Worm (Caenorhabditis elegans): ENCODE results near the gene prp-18.

Gene prp-18

ce11 chrIV:9873837-9874236, 10.3 kb downstream of the prp-18 start (continued):
- TF ChIP-seq ceh-82 (tag; optimal IDR thresholded peaks at IDR 0.05) = no peak
- peak; percentile 54 for TF ChIP-seq nhr-6 (tag; optimal IDR thresholded peaks at IDR 0.05)
- TF ChIP-seq egl-27 (tag; optimal IDR thresholded peaks at IDR 0.05) = peak; percentile 53
- TF ChIP-seq blmp-1 (tag; optimal IDR thresholded peaks at IDR 0.05; ENCODE audit: insufficient read depth) = peak; percentile 14
- no peak for TF ChIP-seq nhr-10 (tag; optimal IDR thresholded peaks at IDR 0.05)

- TF ChIP-seq crh-2 (tag; optimal IDR thresholded peaks at IDR 0.05) (peak; percentile 78), sma-9 (GFP tag; optimal IDR thresholded peaks at IDR 0.05) (peak; percentile 70), sma-9 (tag; optimal IDR thresholded peaks at IDR 0.05) (no peak), ceh-16 (tag; optimal IDR thresholded peaks at IDR 0.05) (no peak), mbf-1 (tag; optimal IDR thresholded peaks at IDR 0.05) (no peak), unc-39 (tag; optimal IDR thresholded peaks at IDR 0.05) (no peak), nhr-6 (tag; optimal IDR thresholded peaks at IDR 0.05) (no peak), nhr-11 (tag; optimal IDR thresholded peaks at IDR 0.05) (no peak), elt-1 (tag; optimal IDR thresholded peaks at IDR 0.05) (no peak), lin-11 (tag; optimal IDR thresholded peaks at IDR 0.05) (no peak), fos-1 (tag; optimal IDR thresholded peaks at IDR 0.05) (peak; percentile 81), nhr-129 (tag; optimal IDR thresholded peaks at IDR 0.05) (peak; percentile 47), Y55F3AM.14 (GFP tag; optimal IDR thresholded peaks at IDR 0.05) (no peak), F13H6.1 (tag; optimal IDR thresholded peaks at IDR 0.05) (peak; percentile 36), C34F6.9 (tag; optimal IDR thresholded peaks at IDR 0.05) (peak; percentile 35), unc-55 (GFP tag; optimal IDR thresholded peaks at IDR 0.05) (peak; percentile 9), skn-1 (tag; optimal IDR thresholded peaks at IDR 0.05) (peak; percentile 32), zag-1 (tag; optimal IDR thresholded peaks at IDR 0.05) (peak; percentile 57), nhr-77 (tag; optimal IDR thresholded peaks at IDR 0.05) (no peak), ztf-4 (tag; optimal IDR thresholded peaks at IDR 0.05) (no peak), lsy-2 (tag; optimal IDR thresholded peaks at IDR 0.05) (peak in 1 of 2 experiments; percentile 34), nhr-23 (tag; optimal IDR thresholded peaks at IDR 0.05) (no peak)
These were observed 11.4 kb downstream of the prp-18 start for ce11 chrIV:9872786-9873185.

ce11 chrIV:9872210-9872609, 12.0 kb downstream of the prp-18 start:
- TF ChIP-seq unc-62 (GFP tag; optimal IDR thresholded peaks at IDR 0.05) (no peak), nhr-25 (tag; optimal IDR thresholded peaks at IDR 0.05) (peak; percentile 53), aly-2 (tag; optimal IDR thresholded peaks at IDR 0.05) (no peak), ztf-1 (GFP tag; conservative IDR thresholded peaks at IDR 0.05) (no peak), crh-2 (tag; optimal IDR thresholded peaks at IDR 0.05) (no peak), elt-1 (tag; optimal IDR thresholded peaks at IDR 0.05) (no peak), nhr-10 (tag; optimal IDR thresholded peaks at IDR 0.05) (no peak), unc-39 (tag; optimal IDR thresholded peaks at IDR 0.05) (no peak), ceh-82 (tag; optimal IDR thresholded peaks at IDR 0.05) (no peak), mdl-1 (tag; optimal IDR thresholded peaks at IDR 0.05) (no peak), sma-3 (GFP tag; optimal IDR thresholded peaks at IDR 0.05) (no peak), sma-9 (GFP tag; optimal IDR thresholded peaks at IDR 0.05) (peak; percentile 9), sma-9 (tag; optimal IDR thresholded peaks at IDR 0.05) (no peak), lin-39 (tag; optimal IDR thresholded peaks at IDR 0.05) (no peak), snpc-4 (tag; optimal IDR thresholded peaks at IDR 0.05) (no peak), nhr-12 (tag; optimal IDR thresholded peaks at IDR 0.05) (no peak), nhr-23 (tag; optimal IDR thresholded peaks at IDR 0.05) (no peak), lin-13 (GFP tag; optimal IDR thresholded peaks at IDR 0.05) (no peak), zag-1 (tag; optimal IDR thresholded peaks at IDR 0.05) (no peak)

DNA sequence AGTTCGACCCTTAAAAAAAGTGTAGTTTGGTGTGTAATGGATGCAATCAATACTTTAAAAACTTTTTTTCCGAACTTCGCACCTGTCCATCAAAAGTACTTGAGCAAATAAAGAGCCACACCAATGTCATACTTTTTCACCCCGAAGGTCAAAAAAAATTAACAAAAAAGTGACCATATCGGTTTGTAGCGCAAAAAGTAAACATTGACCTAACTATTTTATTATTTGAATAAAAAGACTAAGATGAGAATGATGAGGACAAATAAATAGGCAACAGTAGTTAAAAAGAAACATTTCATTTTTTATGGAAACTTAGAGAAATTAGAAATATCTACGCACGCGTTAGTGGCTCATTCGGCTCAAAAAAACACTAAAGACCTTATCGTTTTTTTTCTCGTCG, 14.8 kb downstream of the prp-18 start:
- TF ChIP-seq nhr-12 (tag; optimal IDR thresholded peaks at IDR 0.05) (no peak), nhr-25 (tag; optimal IDR thresholded peaks at IDR 0.05) (no peak), nhr-23 (tag; optimal IDR thresholded peaks at IDR 0.05) (no peak), nhr-21 (tag; optimal IDR thresholded peaks at IDR 0.05) (no peak)

DNA sequence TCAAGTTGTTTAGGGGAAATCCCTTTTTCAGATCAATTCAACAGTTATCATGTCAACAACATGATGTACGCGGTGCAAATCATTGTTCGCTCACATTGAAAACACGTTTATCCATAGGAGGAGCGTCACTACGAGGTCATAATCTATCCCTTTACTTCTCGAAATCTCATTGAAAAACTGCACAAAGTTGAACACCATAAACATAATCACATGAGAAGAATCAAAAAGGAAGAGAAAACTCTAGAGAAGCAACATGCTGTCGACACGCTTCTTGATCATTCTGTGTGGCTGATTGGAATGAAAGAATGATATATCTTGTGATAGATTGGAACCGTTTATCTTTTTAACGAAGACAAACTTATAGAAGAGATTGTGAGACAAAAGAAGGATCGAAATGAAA, 16.3 kb downstream of the prp-18 start:
- peak; percentile 49 for TF ChIP-seq crh-2 (tag; optimal IDR thresholded peaks at IDR 0.05)
- TF ChIP-seq nhr-21 (tag; optimal IDR thresholded peaks at IDR 0.05) = peak; percentile 99
- peak; percentile 97 for TF ChIP-seq nhr-25 (tag; optimal IDR thresholded peaks at IDR 0.05)
- no peak for TF ChIP-seq nhr-12 (tag; optimal IDR thresholded peaks at IDR 0.05)
- TF ChIP-seq nhr-6 (tag; optimal IDR thresholded peaks at IDR 0.05) = peak; percentile 52
- no peak for TF ChIP-seq snpc-4 (tag; optimal IDR thresholded peaks at IDR 0.05)
- peak; percentile 96 for TF ChIP-seq sma-3 (GFP tag; optimal IDR thresholded peaks at IDR 0.05)
- TF ChIP-seq F13H6.1 (tag; optimal IDR thresholded peaks at IDR 0.05) = peak; percentile 33
- TF ChIP-seq nhr-129 (tag; optimal IDR thresholded peaks at IDR 0.05) = peak; percentile 63
- TF ChIP-seq ZK546.5 (tag; optimal IDR thresholded peaks at IDR 0.05) = no peak
- TF ChIP-seq mbf-1 (tag; optimal IDR thresholded peaks at IDR 0.05) = no peak
- peak; percentile 18 for TF ChIP-seq ztf-4 (tag; optimal IDR thresholded peaks at IDR 0.05)
- TF ChIP-seq mdl-1 (tag; optimal IDR thresholded peaks at IDR 0.05) = peak in 1 of 2 experiments; percentile 77
- TF ChIP-seq ceh-16 (tag; optimal IDR thresholded peaks at IDR 0.05) = no peak
- peak; percentile 48 for TF ChIP-seq egl-27 (tag; optimal IDR thresholded peaks at IDR 0.05)
- TF ChIP-seq blmp-1 (tag; optimal IDR thresholded peaks at IDR 0.05; ENCODE audit: insufficient read depth) = peak; percentile 91
- TF ChIP-seq gmeb-1 (tag; optimal IDR thresholded peaks at IDR 0.05) = peak; percentile 59
- peak; percentile 42 for TF ChIP-seq fos-1 (tag; optimal IDR thresholded peaks at IDR 0.05)
- no peak for TF ChIP-seq alr-1 (tag; optimal IDR thresholded peaks at IDR 0.05)
- TF ChIP-seq sma-9 (GFP tag; optimal IDR thresholded peaks at IDR 0.05) = peak; percentile 98
- TF ChIP-seq sma-9 (tag; optimal IDR thresholded peaks at IDR 0.05) = no peak
- TF ChIP-seq skn-1 (tag; optimal IDR thresholded peaks at IDR 0.05) = no peak
- no peak for TF ChIP-seq lin-13 (GFP tag; optimal IDR thresholded peaks at IDR 0.05)
- peak in 1 of 2 experiments; percentile 68 for TF ChIP-seq lsy-2 (tag; optimal IDR thresholded peaks at IDR 0.05)
